Fruit fly (Drosophila melanogaster) whole organism, prepupa: ENCODE results near the gene ex.

Experiments used
- Blimp-1 ChIP-seq: fragments of 200-800 bp; sonication (Bioruptor generic); optimal IDR thresholded peaks from 3 replicates; lab custom pipeline; 2017; ENCODE audit warnings: missing biosample characterization, missing genetic modification characterization, mild to moderate bottlenecking, moderate library complexity, missing genetic modification reagents
- CG10631 ChIP-seq: fragments of 200-800 bp; sonication (Bioruptor generic); optimal IDR thresholded peaks from 2 replicates; lab custom pipeline; 2016; ENCODE audit warnings: missing biosample characterization, missing genetic modification characterization
- CG11294 ChIP-seq: fragments of 200-800 bp; sonication (Bioruptor generic); IDR thresholded peaks from 2 replicates; pipeline ENCODE4 v1.3.6; 2022; ENCODE audit warnings: missing biosample characterization, missing genetic modification characterization
- CG11762 ChIP-seq: fragments of 200-800 bp; sonication (Bioruptor generic); optimal IDR thresholded peaks from 3 replicates; lab custom pipeline; 2016; ENCODE audit warnings: missing biosample characterization, missing genetic modification characterization; ENCODE audit not compliant: insufficient read depth
- CG15336 ChIP-seq: fragments of 200-800 bp; sonication (Bioruptor generic); IDR thresholded peaks from 2 replicates; pipeline ENCODE4 v1.3.6; 2022; ENCODE audit warnings: missing biosample characterization, missing genetic modification characterization
- CG1621 ChIP-seq: fragments of 200-800 bp; sonication (Bioruptor generic); optimal IDR thresholded peaks from 3 replicates; lab custom pipeline; 2018; ENCODE audit warnings: missing biosample characterization, mild to moderate bottlenecking, missing genetic modification characterization
- CG16779 ChIP-seq: fragments of 200-800 bp; sonication (Bioruptor generic); optimal IDR thresholded peaks from 3 replicates; lab custom pipeline; 2017; ENCODE audit warnings: missing biosample characterization, mild to moderate bottlenecking, missing genetic modification characterization
- CG3032 ChIP-seq: fragments of 200-800 bp; optimal IDR thresholded peaks from 2 replicates; lab custom pipeline; 2019; ENCODE audit warnings: missing biosample characterization, mild to moderate bottlenecking, missing genetic modification characterization, moderate library complexity
- CG31627 ChIP-seq: fragments of 200-800 bp; sonication (Bioruptor generic); optimal IDR thresholded peaks from 3 replicates; lab custom pipeline; 2016; ENCODE audit warnings: missing biosample characterization, missing genetic modification characterization
- CG32006 ChIP-seq: fragments of 200-800 bp; sonication (Bioruptor generic); optimal IDR thresholded peaks from 3 replicates; lab custom pipeline; 2017; ENCODE audit warnings: missing biosample characterization, mild to moderate bottlenecking, missing genetic modification characterization
- CG34406 ChIP-seq: fragments of 200-800 bp; sonication (Bioruptor generic); optimal IDR thresholded peaks from 3 replicates; lab custom pipeline; 2016; ENCODE audit warnings: missing biosample characterization, missing genetic modification characterization
- CG3919 ChIP-seq: fragments of 200-800 bp; sonication (Bioruptor generic); optimal IDR thresholded peaks from 3 replicates; lab custom pipeline; 2016; ENCODE audit warnings: missing biosample characterization, missing genetic modification characterization
- CG4318 ChIP-seq: fragments of 200-800 bp; sonication (Bioruptor generic); optimal IDR thresholded peaks from 3 replicates; lab custom pipeline; 2017; ENCODE audit warnings: missing biosample characterization, mild to moderate bottlenecking, missing genetic modification characterization
- CG6163 ChIP-seq: fragments of 200-800 bp; sonication (Bioruptor generic); IDR thresholded peaks from 3 replicates; pipeline ENCODE4 v1.3.6; 2022; ENCODE audit warnings: missing biosample characterization, missing genetic modification characterization
- CG6276 ChIP-seq: fragments of 200-800 bp; sonication (Bioruptor generic); optimal IDR thresholded peaks from 2 replicates; lab custom pipeline; 2017; ENCODE audit warnings: missing biosample characterization, mild to moderate bottlenecking, missing genetic modification characterization
- CG6792 ChIP-seq: fragments of 200-800 bp; sonication (Bioruptor generic); optimal IDR thresholded peaks from 3 replicates; lab custom pipeline; 2016; ENCODE audit warnings: missing biosample characterization, missing genetic modification characterization
- CG6808 ChIP-seq: fragments of 200-800 bp; sonication (Bioruptor generic); optimal IDR thresholded peaks from 3 replicates; lab custom pipeline; 2017; ENCODE audit warnings: missing biosample characterization, missing genetic modification characterization, mild to moderate bottlenecking, moderate library complexity, missing genetic modification reagents
- CG6854 ChIP-seq: fragments of 200-800 bp; sonication (Bioruptor generic); optimal IDR thresholded peaks from 2 replicates; lab custom pipeline; 2017; ENCODE audit warnings: missing biosample characterization, mild to moderate bottlenecking, missing genetic modification characterization
- CG8119 ChIP-seq: fragments of 200-800 bp; sonication (Bioruptor generic); IDR thresholded peaks from 3 replicates; pipeline ENCODE4 v1.3.6; 2022; ENCODE audit warnings: missing biosample characterization, missing genetic modification characterization
- CG8319 ChIP-seq: fragments of 200-800 bp; sonication (Bioruptor generic); optimal IDR thresholded peaks from 3 replicates; lab custom pipeline; 2016; ENCODE audit warnings: missing biosample characterization, missing genetic modification characterization
- CG8632 ChIP-seq: fragments of 200-800 bp; sonication (Bioruptor generic); optimal IDR thresholded peaks from 3 replicates; lab custom pipeline; 2016; ENCODE audit warnings: missing biosample characterization, missing genetic modification characterization
- CG9139 ChIP-seq: fragments of 200-800 bp; sonication (Bioruptor generic); optimal IDR thresholded peaks from 3 replicates; lab custom pipeline; 2017; ENCODE audit warnings: missing biosample characterization, mild to moderate bottlenecking, missing genetic modification characterization
- Eip75B ChIP-seq: fragments of 200-800 bp; sonication (Bioruptor generic); optimal IDR thresholded peaks from 3 replicates; lab custom pipeline; 2016; ENCODE audit warnings: missing biosample characterization, missing genetic modification characterization
- Eip78C ChIP-seq: fragments of 200-800 bp; sonication (Bioruptor generic); peaks from one replicate; lab custom pipeline; 2016; ENCODE audit warnings: missing biosample characterization, missing genetic modification characterization
- Eip93F ChIP-seq: fragments of 200-800 bp; sonication (Bioruptor generic); optimal IDR thresholded peaks from 2 replicates; lab custom pipeline; 2016; ENCODE audit warnings: missing biosample characterization, mild to moderate bottlenecking, missing genetic modification characterization
- Ets21C ChIP-seq: fragments of 200-800 bp; sonication (Bioruptor generic); optimal IDR thresholded peaks from 3 replicates; lab custom pipeline; 2016; ENCODE audit warnings: missing biosample characterization, missing genetic modification characterization
- Ets96B ChIP-seq: fragments of 200-800 bp; optimal IDR thresholded peaks from 2 replicates; lab custom pipeline; 2019; ENCODE audit warnings: missing biosample characterization, mild to moderate bottlenecking, missing genetic modification characterization, moderate library complexity
- Gug ChIP-seq: fragments of 200-800 bp; sonication (Bioruptor generic); IDR thresholded peaks from 2 replicates; pipeline ENCODE4 v1.3.6; 2022; ENCODE audit warnings: missing biosample characterization, missing genetic modification characterization
- Hr38 ChIP-seq: sonication (Bioruptor generic); optimal IDR thresholded peaks from 2 replicates; lab custom pipeline; 2016; ENCODE audit warnings: missing biosample characterization, missing genetic modification characterization
- Hr39 ChIP-seq: fragments of 200-800 bp; sonication (Bioruptor generic); optimal IDR thresholded peaks from 2 replicates; lab custom pipeline; 2016; ENCODE audit warnings: missing biosample characterization, missing genetic modification characterization
- Hr4 ChIP-seq: fragments of 200-800 bp; sonication (Bioruptor generic); optimal IDR thresholded peaks from 3 replicates; lab custom pipeline; 2016; ENCODE audit warnings: missing biosample characterization, missing genetic modification characterization
- OdsH ChIP-seq: fragments of 200-800 bp; sonication (Bioruptor generic); optimal IDR thresholded peaks from 3 replicates; lab custom pipeline; 2016; ENCODE audit warnings: missing biosample characterization, missing genetic modification characterization
- Sox102F ChIP-seq: fragments of 200-800 bp; sonication (Bioruptor generic); optimal IDR thresholded peaks from 2 replicates; lab custom pipeline; 2016; ENCODE audit warnings: missing biosample characterization, mild to moderate bottlenecking, missing genetic modification characterization
- Sox14 ChIP-seq: fragments of 200-800 bp; sonication (Bioruptor generic); optimal IDR thresholded peaks from 3 replicates; lab custom pipeline; 2016; ENCODE audit warnings: missing biosample characterization, missing genetic modification characterization
- achi ChIP-seq: fragments of 200-800 bp; sonication (Bioruptor generic); optimal IDR thresholded peaks from 3 replicates; lab custom pipeline; 2016; ENCODE audit warnings: missing biosample characterization, missing genetic modification characterization
- acj6 ChIP-seq: fragments of 200-800 bp; sonication (Bioruptor generic); optimal IDR thresholded peaks from 3 replicates; lab custom pipeline; 2016; ENCODE audit warnings: missing biosample characterization, missing genetic modification characterization
- dac ChIP-seq: fragments of 200-800 bp; sonication (Bioruptor generic); optimal IDR thresholded peaks from 2 replicates; lab custom pipeline; 2017; ENCODE audit warnings: missing biosample characterization, mild to moderate bottlenecking, missing genetic modification characterization
- dsx ChIP-seq: fragments of 200-800 bp; optimal IDR thresholded peaks from 3 replicates; lab custom pipeline; 2019; ENCODE audit warnings: missing biosample characterization, mild to moderate bottlenecking, missing genetic modification characterization, moderate library complexity; ENCODE audit not compliant: poor library complexity, severe bottlenecking
- eg ChIP-seq: fragments of 200-800 bp; sonication (Bioruptor generic); IDR thresholded peaks from 3 replicates; pipeline ENCODE4 v1.3.6; 2022; ENCODE audit warnings: missing biosample characterization, missing genetic modification characterization
- esn ChIP-seq: fragments of 200-800 bp; sonication (Bioruptor generic); optimal IDR thresholded peaks from 2 replicates; lab custom pipeline; 2016; ENCODE audit warnings: missing biosample characterization, mild to moderate bottlenecking, missing genetic modification characterization, moderate library complexity
- fd59A ChIP-seq: fragments of 200-800 bp; sonication (Bioruptor generic); optimal IDR thresholded peaks from 2 replicates; lab custom pipeline; 2017; ENCODE audit warnings: missing biosample characterization, mild to moderate bottlenecking, missing genetic modification characterization, missing genetic modification reagents
- fd85E ChIP-seq: fragments of 200-800 bp; sonication (Bioruptor generic); optimal IDR thresholded peaks from 3 replicates; lab custom pipeline; 2016; ENCODE audit warnings: missing biosample characterization, missing genetic modification characterization
- fkh ChIP-seq: fragments of 200-800 bp; sonication (Bioruptor generic); optimal IDR thresholded peaks from 3 replicates; lab custom pipeline; 2017; ENCODE audit warnings: missing biosample characterization, mild to moderate bottlenecking, missing genetic modification characterization, moderate library complexity
- net ChIP-seq: fragments of 200-800 bp; sonication (Bioruptor generic); optimal IDR thresholded peaks from 3 replicates; lab custom pipeline; 2016; ENCODE audit warnings: missing biosample characterization, missing genetic modification characterization
- topi ChIP-seq: fragments of 200-800 bp; sonication (Bioruptor generic); optimal IDR thresholded peaks from 3 replicates; lab custom pipeline; 2016; ENCODE audit warnings: missing biosample characterization, missing genetic modification characterization
- vri ChIP-seq: fragments of 200-800 bp; sonication (Bioruptor generic); optimal IDR thresholded peaks from 3 replicates; lab custom pipeline; 2016; ENCODE audit warnings: missing biosample characterization, mild to moderate bottlenecking, missing genetic modification characterization

Gene ex

DNA sequence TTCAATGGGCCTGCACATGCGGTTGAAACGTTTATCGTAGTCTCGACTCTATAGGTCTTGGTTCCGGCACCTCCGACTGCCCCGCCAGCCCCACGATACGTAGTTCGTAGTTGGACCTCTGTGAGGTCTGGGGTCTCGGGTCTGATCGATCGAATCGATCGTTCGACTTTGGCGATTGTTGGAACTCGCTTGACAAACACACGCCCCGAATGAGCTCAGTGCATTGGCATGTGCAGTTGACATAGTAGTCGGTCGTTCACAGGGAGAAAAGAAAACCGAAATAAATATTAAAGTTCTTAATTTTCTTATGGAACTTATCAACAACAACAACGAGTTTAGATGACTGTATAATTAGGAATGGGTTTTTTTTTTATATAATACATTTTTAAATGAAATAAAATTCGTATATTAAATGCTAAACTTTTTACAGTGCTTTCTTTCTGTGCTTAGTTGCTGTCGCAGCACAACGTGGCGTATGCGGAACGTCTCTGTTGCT, 4.3 kb downstream of the ex start (continued):
- TF ChIP-seq fkh (GFP tag; lab: Kevin White, UChicago): no peak
- no peak for TF ChIP-seq fd85E
- TF ChIP-seq vri: no peak
- no peak for TF ChIP-seq Eip93F (GFP tag; lab: Kevin White, UChicago)
- peak; percentile 31 for TF ChIP-seq CG11762 (GFP tag; lab: Kevin White, UChicago)
- peak; percentile 41 for TF ChIP-seq CG6792
- TF ChIP-seq CG6276 (GFP tag; lab: Kevin White, UChicago): peak; percentile 60
- TF ChIP-seq CG8632 (GFP tag; lab: Kevin White, UChicago): peak; percentile 34
- peak; percentile 25 for TF ChIP-seq topi (GFP tag; lab: Kevin White, UChicago)
- no peak for TF ChIP-seq Hr39 (GFP tag; lab: Kevin White, UChicago)
- no peak for TF ChIP-seq CG3032 (tag; lab: Kevin White, UChicago)
- TF ChIP-seq Sox102F (GFP tag; lab: Kevin White, UChicago): peak; percentile 1
- TF ChIP-seq Eip78C (GFP tag; lab: Kevin White, UChicago): peak; percentile 82
- TF ChIP-seq CG10631 (GFP tag; lab: Kevin White, UChicago): peak; percentile 44
- peak; percentile 4 for TF ChIP-seq Eip75B (GFP tag; lab: Kevin White, UChicago)
- TF ChIP-seq Blimp-1: no peak
- peak; percentile 6 for TF ChIP-seq CG31627 (GFP tag; lab: Kevin White, UChicago)
- peak; percentile 35 for TF ChIP-seq CG11294 (GFP tag; lab: Robert Waterston, UW)
- no peak for TF ChIP-seq fd59A (GFP tag; lab: Kevin White, UChicago)
- TF ChIP-seq Gug (GFP tag; lab: Robert Waterston, UW): peak; percentile 73
- peak; percentile 65 for TF ChIP-seq OdsH (GFP tag; lab: Kevin White, UChicago)
- peak; percentile 71 for TF ChIP-seq Hr4 (GFP tag; lab: Kevin White, UChicago)
- peak; percentile 61 for TF ChIP-seq acj6 (GFP tag; lab: Kevin White, UChicago)
- no peak for TF ChIP-seq dsx (GFP tag; lab: Kevin White, UChicago)
- peak; percentile 46 for TF ChIP-seq CG34406 (GFP tag; lab: Kevin White, UChicago)
- peak; percentile 73 for TF ChIP-seq achi (GFP tag; lab: Kevin White, UChicago)
- TF ChIP-seq CG3919: peak; percentile 59
- TF ChIP-seq Sox14 (GFP tag; lab: Kevin White, UChicago): peak; percentile 11
- peak; percentile 46 for TF ChIP-seq CG4318
- peak; percentile 83 for TF ChIP-seq CG32006 (GFP tag; lab: Kevin White, UChicago)
- TF ChIP-seq CG16779 (tag; lab: Kevin White, UChicago): no peak
- peak; percentile 34 for TF ChIP-seq CG8319

DNA sequence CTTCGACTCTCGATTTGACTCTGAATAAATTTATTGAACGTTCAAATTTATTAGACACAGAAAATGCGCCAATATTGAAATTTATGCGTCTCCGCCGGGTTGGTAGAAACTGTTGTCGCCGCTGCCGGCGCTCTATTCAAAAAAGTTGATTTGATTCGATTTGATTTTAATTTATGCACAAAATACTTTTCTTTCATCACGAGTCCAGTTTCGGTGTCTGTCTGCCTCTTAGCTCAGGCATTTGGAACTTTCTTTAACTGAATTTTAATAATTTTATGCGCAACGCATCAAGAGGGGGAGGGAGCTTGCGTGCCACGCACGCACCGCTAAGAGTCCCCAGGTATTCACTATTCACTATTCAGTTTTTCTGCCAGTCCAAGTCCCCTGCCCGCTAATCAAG, 6.5 kb downstream of the ex start:
- TF ChIP-seq fd85E: no peak
- TF ChIP-seq Hr38: no peak
- TF ChIP-seq CG8632 (GFP tag; lab: Kevin White, UChicago): no peak
- TF ChIP-seq Blimp-1: no peak
- TF ChIP-seq CG10631 (GFP tag; lab: Kevin White, UChicago): no peak
- TF ChIP-seq fkh (GFP tag; lab: Kevin White, UChicago): no peak
- no peak for TF ChIP-seq CG15336
- no peak for TF ChIP-seq vri
- TF ChIP-seq CG4318: no peak
- TF ChIP-seq net (GFP tag; lab: Kevin White, UChicago): no peak
- TF ChIP-seq dac: no peak
- no peak for TF ChIP-seq Sox14 (GFP tag; lab: Kevin White, UChicago)
- TF ChIP-seq dsx (GFP tag; lab: Kevin White, UChicago): no peak
- TF ChIP-seq Ets96B: no peak

DNA sequence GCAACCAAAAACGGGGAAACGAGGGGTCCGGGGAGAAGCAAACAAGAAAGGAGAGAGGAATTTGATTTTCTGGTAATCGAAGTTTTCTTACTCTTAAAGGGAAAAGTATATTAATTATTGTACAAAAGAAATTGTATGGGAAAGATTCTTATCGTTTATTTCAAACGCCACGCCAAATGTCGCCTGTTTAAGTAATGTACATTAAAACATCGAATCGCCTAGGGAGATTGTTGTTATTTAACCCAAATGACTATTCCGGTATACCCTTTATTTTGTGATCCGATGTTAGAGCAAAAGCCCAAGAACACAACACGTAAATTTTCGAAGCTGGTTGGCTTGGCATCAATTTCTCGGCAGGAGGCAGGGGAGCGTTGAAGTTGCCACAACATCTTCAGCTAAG, 8.3 kb downstream of the ex start:
- TF ChIP-seq acj6 (GFP tag; lab: Kevin White, UChicago) (peak; percentile 88), fd85E (peak; percentile 20), CG32006 (GFP tag; lab: Kevin White, UChicago) (peak; percentile 79), CG8632 (GFP tag; lab: Kevin White, UChicago) (peak; percentile 68), Ets96B (peak; percentile 86), Hr39 (GFP tag; lab: Kevin White, UChicago) (peak; percentile 94), dac (peak; percentile 17), CG6854 (GFP tag; lab: Kevin White, UChicago) (peak; percentile 72), CG8319 (peak; percentile 68), eg (GFP tag; lab: Robert Waterston, UW) (peak; percentile 73), CG1621 (peak; percentile 60), CG16779 (tag; lab: Kevin White, UChicago) (peak; percentile 51), CG3032 (tag; lab: Kevin White, UChicago) (peak; percentile 92), Ets21C (GFP tag; lab: Kevin White, UChicago) (peak; percentile 89), CG9139 (peak; percentile 50), Eip75B (GFP tag; lab: Kevin White, UChicago) (peak; percentile 87), CG8119 (peak; percentile 66), esn (GFP tag; lab: Kevin White, UChicago) (peak; percentile 95), Sox102F (GFP tag; lab: Kevin White, UChicago) (peak; percentile 90), CG6808 (GFP tag; lab: Kevin White, UChicago) (peak; percentile 88), fd59A (GFP tag; lab: Kevin White, UChicago) (peak; percentile 80), Eip93F (GFP tag; lab: Kevin White, UChicago) (peak; percentile 88), CG6163 (GFP tag; lab: Robert Waterston, UW) (peak; percentile 87)
